Worm (Caenorhabditis elegans) whole organism, young adult: Measurements from ENCODE around the gene erh-1.

Experiments used
- B0035.1 ChIP-seq: sonication (generic microtip); optimal IDR thresholded peaks from 2 replicates; lab custom pipeline; 2016; ENCODE audit warnings: missing genetic modification characterization, mild to moderate bottlenecking, missing compliant biosample characterization, missing genotype, missing genetic modification reagents
- D2030.7 ChIP-seq: fragments of 200-800 bp; sonication (Bioruptor generic); IDR thresholded peaks from 2 replicates; pipeline ENCODE4 v1.3.6; 2022; ENCODE audit warnings: missing genetic modification reagents, missing genetic modification characterization, missing compliant biosample characterization
- F55B11.4 ChIP-seq: sonication (generic microtip); optimal IDR thresholded peaks from 2 replicates; lab custom pipeline; 2016; ENCODE audit warnings: missing compliant biosample characterization, missing genetic modification characterization, borderline replicate concordance; ENCODE audit not compliant: insufficient read depth
- ama-1 ChIP-seq, 3 experiments: fragments of 150-350 bp in 1 of 3; sonication (generic microtip) in 2 of 3; optimal IDR thresholded peaks; 2 replicates each; lab custom pipeline; 2014 to 2018; ENCODE audit warnings: missing biosample characterization in 2 of 3, missing genetic modification characterization in 2 of 3, missing genetic modification reagents in 2 of 3
- hsf-1 ChIP-seq: fragments of 200-800 bp; sonication (Bioruptor generic); IDR thresholded peaks from 2 replicates; pipeline ENCODE4 v1.3.6; 2022; ENCODE audit warnings: missing genetic modification reagents, missing genetic modification characterization, missing compliant biosample characterization
- lin-54 ChIP-seq: fragments of 200-800 bp; sonication (Bioruptor generic); optimal IDR thresholded peaks from 2 replicates; lab custom pipeline; 2018; ENCODE audit warnings: mild to moderate bottlenecking, missing genetic modification characterization, missing compliant biosample characterization
- mxl-1 ChIP-seq: sonication (generic microtip); optimal IDR thresholded peaks from 2 replicates; lab custom pipeline; 2016; ENCODE audit warnings: missing genetic modification characterization, missing compliant biosample characterization

DNA sequence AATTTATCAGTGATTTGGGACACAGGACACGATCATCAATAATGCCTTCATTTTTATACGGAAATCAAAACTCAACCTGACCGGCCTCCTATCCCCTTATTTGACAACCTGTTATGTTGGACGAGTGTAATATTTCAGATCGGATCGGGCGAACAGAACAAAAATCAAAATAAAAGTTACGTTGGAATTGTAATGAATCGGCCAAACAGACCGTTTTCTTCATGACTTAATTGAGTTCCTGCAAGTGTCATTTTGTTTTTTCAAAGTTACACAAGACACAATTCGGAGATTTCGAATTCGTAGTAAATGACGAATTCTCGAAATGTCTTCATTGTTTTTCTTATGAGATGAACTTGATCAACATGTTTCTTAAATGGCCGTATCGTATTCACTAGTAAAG is 23.7 kb downstream of the erh-1 start, which contains the start of gene F32G8.3:
- TF ChIP-seq D2030.7 (GFP tag; lab: Robert Waterston, UW): no peak
- TF ChIP-seq lin-54: no peak
- TF ChIP-seq ama-1 (optimal IDR thresholded peaks at IDR 0.05; lab: Kevin White, UChicago): no peak
- TF ChIP-seq ama-1 (GFP tag; optimal IDR thresholded peaks at IDR 0.05; lab: Kevin White, UChicago): no peak
- no peak for TF ChIP-seq B0035.1
- TF ChIP-seq hsf-1: no peak
- TF ChIP-seq mxl-1 (tag; lab: Kevin White, UChicago): no peak
- TF ChIP-seq F55B11.4 (tag; lab: Kevin White, UChicago): no peak
